Fruit fly (Drosophila melanogaster): ENCODE results near the gene Gr64c.

DNA sequence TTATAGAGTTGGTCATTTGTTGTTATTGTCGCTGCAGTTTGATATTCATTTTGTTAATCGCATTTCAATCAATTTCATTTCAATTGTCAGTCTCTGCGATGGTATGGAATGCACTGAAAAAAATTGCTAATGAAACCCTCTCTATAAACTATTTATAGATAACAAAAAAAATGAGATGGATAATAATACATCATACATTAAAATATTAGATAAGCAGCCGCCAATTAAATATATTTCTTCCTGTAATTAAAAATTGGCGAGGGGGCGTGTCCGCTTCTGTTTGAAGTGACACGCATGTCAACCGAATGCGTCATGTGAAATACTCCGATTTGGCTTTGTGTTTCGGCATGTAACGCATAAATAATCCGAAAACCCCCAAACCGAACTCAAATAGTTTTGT lies 16.1 kb downstream of the Gr64c start:
- TF ChIP-seq CG8478 (optimal IDR thresholded peaks at IDR 0.05) (no peak), usp (GFP tag; optimal IDR thresholded peaks at IDR 0.05) (no peak)

Data from whole organism.